Worm (Caenorhabditis elegans) whole organism, midembryonic: Measurements from ENCODE around the gene C17F4.7.

Experiments
- T22C8.4 ChIP-seq: fragments of 200-800 bp; sonication (Bioruptor generic); IDR thresholded peaks from 2 replicates; pipeline ENCODE4 v1.3.6; 2022; ENCODE audit warnings: missing genetic modification characterization, missing compliant biosample characterization
- flt-1 ChIP-seq: fragments of 200-800 bp; sonication (Bioruptor generic); IDR thresholded peaks from 2 replicates; pipeline ENCODE4 v1.3.6; 2022; ENCODE audit warnings: missing genetic modification characterization, missing compliant biosample characterization
- klf-2 ChIP-seq: fragments of 200-800 bp; sonication (Bioruptor generic); conservative IDR thresholded peaks from 2 replicates; pipeline ENCODE4 v1.3.6; 2022; ENCODE audit warnings: missing genetic modification reagents, missing genetic modification characterization, missing compliant biosample characterization
- med-1 ChIP-seq: sonication (generic microtip); optimal IDR thresholded peaks from 2 replicates; lab custom pipeline; 2017; ENCODE audit warnings: missing genetic modification characterization, mild to moderate bottlenecking, missing compliant biosample characterization, antibody characterized with exemption, missing genetic modification reagents; ENCODE audit not compliant: insufficient read depth
- ztf-23 ChIP-seq: fragments of 200-800 bp; sonication (Bioruptor generic); IDR thresholded peaks from 2 replicates; pipeline ENCODE4 v1.3.6; 2022; ENCODE audit warnings: missing genetic modification reagents, missing genetic modification characterization, missing compliant biosample characterization

DNA sequence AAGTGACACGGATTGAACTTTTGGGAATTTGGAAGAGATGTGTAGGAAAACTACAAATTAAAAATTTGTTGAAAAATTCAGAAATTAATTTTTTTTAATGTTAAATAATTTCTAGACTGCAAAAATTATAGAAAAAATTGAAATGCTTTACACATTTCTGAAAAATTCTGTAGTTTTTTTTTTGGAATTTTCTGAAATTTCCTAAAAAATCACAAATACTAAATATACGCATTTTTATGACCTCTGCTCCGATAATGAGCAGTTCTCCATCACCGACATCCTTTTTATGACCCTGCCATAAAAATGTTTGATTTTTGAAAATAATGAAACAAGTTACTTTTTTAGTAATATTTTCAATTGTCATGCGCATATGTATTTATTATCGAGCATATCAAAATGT is 1.1 kb downstream of the C17F4.7 start:
- TF ChIP-seq flt-1 (GFP tag; lab: Robert Waterston, UW) (no peak), med-1 (GFP tag; lab: Kevin White, UChicago) (no peak), T22C8.4 (GFP tag; lab: Robert Waterston, UW) (no peak), ztf-23 (GFP tag; lab: Robert Waterston, UW) (no peak), klf-2 (no peak)
